Worm (Caenorhabditis elegans): ENCODE results near the gene F01D5.5.
A peak's percentile ranks its signal among the peaks of the same experiment; 100 is the strongest.

F01D5.5 gene

ce11 chrII:14050506-14050905 lies 48.4 kb upstream of the F01D5.5 start (continued):
- TF ChIP-seq hpl-2 (GFP tag; optimal IDR thresholded peaks at IDR 0.05): no peak
- no peak for TF ChIP-seq pqm-1 (tag; optimal IDR thresholded peaks at IDR 0.05)
- no peak for TF ChIP-seq fkh-4 (tag; optimal IDR thresholded peaks at IDR 0.05; ENCODE audit: borderline replicate concordance)
- TF ChIP-seq egl-27 (tag; optimal IDR thresholded peaks at IDR 0.05): no peak
- no peak for TF ChIP-seq ama-1 (optimal IDR thresholded peaks at IDR 0.05)
- peak; percentile 97 for TF ChIP-seq nhr-85 (tag)
- peak; percentile 80 for TF ChIP-seq nhr-19 (GFP tag; conservative IDR thresholded peaks at IDR 0.05)
- TF ChIP-seq lin-15B (tag; optimal IDR thresholded peaks at IDR 0.05): peak; percentile 0
- no peak for TF ChIP-seq sox-4 (tag; optimal IDR thresholded peaks at IDR 0.05)
- no peak for TF ChIP-seq aha-1 (tag; optimal IDR thresholded peaks at IDR 0.05)

ce11 chrII:14049097-14049496 lies 47.0 kb upstream of the F01D5.5 start:
- TF ChIP-seq lsy-2 (tag; optimal IDR thresholded peaks at IDR 0.05): peak; percentile 23 to 48
- no peak for TF ChIP-seq pqm-1 (tag; optimal IDR thresholded peaks at IDR 0.05)
- peak; percentile 3 to 49 for TF ChIP-seq lin-35 (GFP tag; optimal IDR thresholded peaks at IDR 0.05)
- no peak for TF ChIP-seq Y116A8C.19 (tag; optimal IDR thresholded peaks at IDR 0.05; ENCODE audit: borderline replicate concordance)
- TF ChIP-seq ets-5 (GFP tag; IDR thresholded peaks at IDR 0.05): no peak
- no peak for TF ChIP-seq ceh-90 (tag; optimal IDR thresholded peaks at IDR 0.05)
- TF ChIP-seq hlh-4 (tag; optimal IDR thresholded peaks at IDR 0.05): no peak
- TF ChIP-seq fkh-8 (tag; optimal IDR thresholded peaks at IDR 0.05): no peak
- peak; percentile 63 for TF ChIP-seq nhr-71 (tag; optimal IDR thresholded peaks at IDR 0.05)
- TF ChIP-seq efl-1 (optimal IDR thresholded peaks at IDR 0.05): peak; percentile 3 to 4
- no peak for TF ChIP-seq efl-1 (GFP tag; optimal IDR thresholded peaks at IDR 0.05 in 1 of 2)
- no peak for TF ChIP-seq tlp-1 (tag; optimal IDR thresholded peaks at IDR 0.05)
- peak; percentile 55 for TF ChIP-seq nhr-19 (GFP tag; conservative IDR thresholded peaks at IDR 0.05)
- TF ChIP-seq ama-1 (optimal IDR thresholded peaks at IDR 0.05): no peak
- no peak for TF ChIP-seq fkh-4 (tag; optimal IDR thresholded peaks at IDR 0.05; ENCODE audit: borderline replicate concordance)
- peak; percentile 81 for TF ChIP-seq lin-14 (GFP tag; optimal IDR thresholded peaks at IDR 0.05)
- TF ChIP-seq fos-1 (tag; optimal IDR thresholded peaks at IDR 0.05): no peak
- TF ChIP-seq ceh-82 (tag; optimal IDR thresholded peaks at IDR 0.05): peak in 1 of 3 experiments; percentile 1
- peak; percentile 13 for TF ChIP-seq C16A3.4 (tag; optimal IDR thresholded peaks at IDR 0.05)
- no peak for TF ChIP-seq jun-1 (tag; optimal IDR thresholded peaks at IDR 0.05)
- no peak for TF ChIP-seq C04F5.9 (tag; optimal IDR thresholded peaks at IDR 0.05)
- no peak for TF ChIP-seq zag-1 (tag; optimal IDR thresholded peaks at IDR 0.05)
- TF ChIP-seq irx-1 (tag; optimal IDR thresholded peaks at IDR 0.05): no peak
- TF ChIP-seq nhr-20 (tag; optimal IDR thresholded peaks at IDR 0.05): peak; percentile 83
- no peak for TF ChIP-seq unc-62 (GFP tag; optimal IDR thresholded peaks at IDR 0.05)
- no peak for TF ChIP-seq nhr-76 (tag; optimal IDR thresholded peaks at IDR 0.05)
- TF ChIP-seq nhr-237 (tag; optimal IDR thresholded peaks at IDR 0.05): no peak
- TF ChIP-seq snu-23 (GFP tag; optimal IDR thresholded peaks at IDR 0.05): peak; percentile 69
- peak; percentile 1 for TF ChIP-seq nhr-47 (tag; optimal IDR thresholded peaks at IDR 0.05)
- no peak for TF ChIP-seq mab-9 (GFP tag; IDR thresholded peaks at IDR 0.05)
- TF ChIP-seq nhr-77 (tag; optimal IDR thresholded peaks at IDR 0.05): peak; percentile 55
- no peak for TF ChIP-seq aha-1 (tag; optimal IDR thresholded peaks at IDR 0.05)
- no peak for TF ChIP-seq aly-2 (tag; optimal IDR thresholded peaks at IDR 0.05)
- no peak for TF ChIP-seq lir-3 (tag; optimal IDR thresholded peaks at IDR 0.05; ENCODE audit: poor library complexity)
- no peak for TF ChIP-seq hpl-2 (GFP tag; optimal IDR thresholded peaks at IDR 0.05)
- TF ChIP-seq dpl-1 (GFP tag; optimal IDR thresholded peaks at IDR 0.05): peak in 2 of 3 experiments; percentile 4 to 20
- TF ChIP-seq sptf-1 (tag; optimal IDR thresholded peaks at IDR 0.05): no peak
- TF ChIP-seq grh-1 (GFP tag; IDR thresholded peaks at IDR 0.05): no peak
- TF ChIP-seq F16B12.6 (tag; optimal IDR thresholded peaks at IDR 0.05): no peak
- TF ChIP-seq swsn-7 (tag; optimal IDR thresholded peaks at IDR 0.05): no peak
- no peak for TF ChIP-seq C34B4.2 (tag; optimal IDR thresholded peaks at IDR 0.05)
- TF ChIP-seq nhr-84 (tag; optimal IDR thresholded peaks at IDR 0.05): no peak
- no peak for TF ChIP-seq lin-15B (tag; optimal IDR thresholded peaks at IDR 0.05)
- no peak for TF ChIP-seq alr-1 (tag; optimal IDR thresholded peaks at IDR 0.05; ENCODE audit: borderline replicate concordance)
- no peak for TF ChIP-seq efl-3 (GFP tag; optimal IDR thresholded peaks at IDR 0.05)
- TF ChIP-seq mep-1 (tag; optimal IDR thresholded peaks at IDR 0.05): peak; percentile 60
- peak; percentile 51 for TF ChIP-seq unc-130 (tag; optimal IDR thresholded peaks at IDR 0.05)
- TF ChIP-seq tbx-2 (tag; optimal IDR thresholded peaks at IDR 0.05): peak; percentile 27
- peak; percentile 90 for TF ChIP-seq nhr-85 (tag)
- TF ChIP-seq lin-39 (tag; optimal IDR thresholded peaks at IDR 0.05): no peak

Measured in whole organism, L1 larva.